Fruit fly (Drosophila melanogaster): ENCODE measurements around the gene CG17777.
A peak's percentile ranks its signal among the peaks of the same experiment; 100 is the strongest.

CG17777 gene

DNA sequence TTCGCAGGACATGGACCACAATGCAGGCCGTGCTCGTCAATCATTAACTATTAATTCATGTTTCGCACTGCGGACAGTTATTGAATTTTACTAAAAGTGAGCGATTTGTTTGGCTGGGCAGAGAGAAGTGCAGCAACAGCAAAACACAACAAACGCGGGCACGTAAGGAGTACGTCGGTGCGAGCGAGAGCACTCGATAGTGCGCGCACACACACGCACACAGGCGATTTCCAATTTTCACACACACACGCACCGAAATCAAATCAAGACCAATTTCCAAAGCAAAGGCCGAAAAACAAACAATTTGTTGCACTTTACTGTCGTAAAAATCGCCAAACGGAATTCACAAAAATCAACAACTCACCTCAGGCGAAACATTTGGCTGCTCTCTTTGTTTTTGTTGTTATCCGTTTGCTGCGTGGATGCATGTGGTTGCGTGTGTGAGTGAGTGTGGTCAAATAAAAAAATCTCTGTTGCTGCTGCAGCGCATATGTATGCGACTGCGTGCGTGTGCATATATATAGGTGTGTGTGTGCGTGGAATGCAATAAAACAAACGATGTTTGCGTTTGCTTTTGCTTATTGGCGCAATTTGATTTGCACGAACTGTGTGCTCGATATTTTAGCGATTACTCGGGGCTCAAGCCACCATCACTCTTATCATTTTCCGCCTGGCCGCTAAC lies 28.6 kb upstream of the CG17777 start:
- TF ChIP-seq CG12768 (GFP tag; optimal IDR thresholded peaks at IDR 0.05), result no peak
- TF ChIP-seq bab1 (GFP tag; optimal IDR thresholded peaks at IDR 0.05), result no peak
- no peak for TF ChIP-seq CG7045 (GFP tag; optimal IDR thresholded peaks at IDR 0.05)
- TF ChIP-seq pad (GFP tag; optimal IDR thresholded peaks at IDR 0.05), result peak; percentile 25
- peak; percentile 31 for TF ChIP-seq Mnt (GFP tag; optimal IDR thresholded peaks at IDR 0.05)
- TF ChIP-seq CG5204 (GFP tag; optimal IDR thresholded peaks at IDR 0.05), result no peak
- peak; percentile 86 for TF ChIP-seq tj (GFP tag; optimal IDR thresholded peaks at IDR 0.05)
- no peak for TF ChIP-seq CG33017 (tag; optimal IDR thresholded peaks at IDR 0.05)
- TF ChIP-seq cnc (optimal IDR thresholded peaks at IDR 0.05), result no peak

dm6 chrX:2158668-2159163 lies 27.9 kb upstream of the CG17777 start, which contains the start of gene wapl:
wapl (minus strand) TSS chrX:2158983.
- TF ChIP-seq cnc (optimal IDR thresholded peaks at IDR 0.05), result no peak
- no peak for TF ChIP-seq toe (GFP tag; optimal IDR thresholded peaks at IDR 0.05)
- TF ChIP-seq CG33017 (tag; optimal IDR thresholded peaks at IDR 0.05), result no peak
- TF ChIP-seq cic (GFP tag; optimal IDR thresholded peaks at IDR 0.05), result no peak
- peak; percentile 11 for TF ChIP-seq Crg-1 (GFP tag; optimal IDR thresholded peaks at IDR 0.05)
- no peak for TF ChIP-seq CG11617 (GFP tag; optimal IDR thresholded peaks at IDR 0.05)
- TF ChIP-seq CG7101 (tag; optimal IDR thresholded peaks at IDR 0.05), result peak; percentile 27
- no peak for TF ChIP-seq Hr96 (GFP tag; optimal IDR thresholded peaks at IDR 0.05)
- peak; percentile 47 for TF ChIP-seq CG1620 (GFP tag; optimal IDR thresholded peaks at IDR 0.05)
- no peak for TF ChIP-seq CG7045 (GFP tag; optimal IDR thresholded peaks at IDR 0.05)
- TF ChIP-seq Clk (GFP tag; optimal IDR thresholded peaks at IDR 0.05), result no peak
- no peak for TF ChIP-seq CG12768 (GFP tag; optimal IDR thresholded peaks at IDR 0.05)
- TF ChIP-seq Mnt (GFP tag; optimal IDR thresholded peaks at IDR 0.05), result peak; percentile 61
- TF ChIP-seq bab1 (GFP tag; optimal IDR thresholded peaks at IDR 0.05), result peak; percentile 79
- TF ChIP-seq tj (GFP tag; optimal IDR thresholded peaks at IDR 0.05), result no peak
- peak; percentile 34 for TF ChIP-seq CG14711 (tag; optimal IDR thresholded peaks at IDR 0.05)
- TF ChIP-seq CG5204 (GFP tag; optimal IDR thresholded peaks at IDR 0.05), result no peak
- TF ChIP-seq pad (GFP tag; optimal IDR thresholded peaks at IDR 0.05), result peak; percentile 16
- TF ChIP-seq kay (GFP tag; ENCODE audit: borderline replicate concordance), result no peak
- TF ChIP-seq ovo (GFP tag; optimal IDR thresholded peaks at IDR 0.05), result no peak

DNA sequence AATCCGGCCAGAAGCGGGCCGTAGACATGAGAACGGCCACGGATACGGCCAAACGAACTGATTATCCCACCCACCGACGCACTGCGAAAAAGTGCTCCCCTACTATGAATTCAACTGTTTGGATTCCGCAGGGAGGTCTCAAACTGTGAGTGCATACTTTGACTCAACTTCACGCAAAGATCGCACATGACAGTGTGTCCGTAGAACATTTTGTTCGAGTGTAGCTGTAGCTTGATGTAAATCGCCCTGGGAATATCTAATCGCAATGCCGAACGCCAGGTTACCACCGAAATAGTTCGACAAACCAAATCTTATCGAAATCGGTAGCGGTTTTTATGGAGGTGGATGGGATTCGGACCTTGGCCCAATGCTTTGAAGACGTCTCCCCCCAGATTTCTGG lies 25.6 kb upstream of the CG17777 start:
- no peak for TF ChIP-seq CG7101 (tag; optimal IDR thresholded peaks at IDR 0.05)
- TF ChIP-seq pad (GFP tag; optimal IDR thresholded peaks at IDR 0.05), result no peak
- no peak for TF ChIP-seq toe (GFP tag; optimal IDR thresholded peaks at IDR 0.05)
- no peak for TF ChIP-seq CG5204 (GFP tag; optimal IDR thresholded peaks at IDR 0.05)
- no peak for TF ChIP-seq Hr96 (GFP tag; optimal IDR thresholded peaks at IDR 0.05)
- no peak for TF ChIP-seq CG14711 (tag; optimal IDR thresholded peaks at IDR 0.05)
- no peak for TF ChIP-seq CG11617 (GFP tag; optimal IDR thresholded peaks at IDR 0.05)
- TF ChIP-seq CG12768 (GFP tag; optimal IDR thresholded peaks at IDR 0.05), result no peak
- TF ChIP-seq Crg-1 (GFP tag; optimal IDR thresholded peaks at IDR 0.05), result no peak
- no peak for TF ChIP-seq CG1620 (GFP tag; optimal IDR thresholded peaks at IDR 0.05)
- no peak for TF ChIP-seq ovo (GFP tag; optimal IDR thresholded peaks at IDR 0.05)
- no peak for TF ChIP-seq Mnt (GFP tag; optimal IDR thresholded peaks at IDR 0.05)
- no peak for TF ChIP-seq bab1 (GFP tag; optimal IDR thresholded peaks at IDR 0.05)
- no peak for TF ChIP-seq CG7045 (GFP tag; optimal IDR thresholded peaks at IDR 0.05)
- no peak for TF ChIP-seq cnc (optimal IDR thresholded peaks at IDR 0.05)
- TF ChIP-seq kay (GFP tag; ENCODE audit: borderline replicate concordance), result no peak
- no peak for TF ChIP-seq Clk (GFP tag; optimal IDR thresholded peaks at IDR 0.05)

- TF ChIP-seq kay (GFP tag; ENCODE audit: borderline replicate concordance), result no peak
- no peak for TF ChIP-seq CG33017 (tag; optimal IDR thresholded peaks at IDR 0.05)
- no peak for TF ChIP-seq tj (GFP tag; optimal IDR thresholded peaks at IDR 0.05)
- no peak for TF ChIP-seq CG12768 (GFP tag; optimal IDR thresholded peaks at IDR 0.05)
- TF ChIP-seq CG7101 (tag; optimal IDR thresholded peaks at IDR 0.05), result no peak
- no peak for TF ChIP-seq ovo (GFP tag; optimal IDR thresholded peaks at IDR 0.05)
- no peak for TF ChIP-seq cnc (optimal IDR thresholded peaks at IDR 0.05)
- TF ChIP-seq bab1 (GFP tag; optimal IDR thresholded peaks at IDR 0.05), result no peak
- no peak for TF ChIP-seq Crg-1 (GFP tag; optimal IDR thresholded peaks at IDR 0.05)
- no peak for TF ChIP-seq pad (GFP tag; optimal IDR thresholded peaks at IDR 0.05)
- TF ChIP-seq CG5204 (GFP tag; optimal IDR thresholded peaks at IDR 0.05), result no peak
- no peak for TF ChIP-seq CG14711 (tag; optimal IDR thresholded peaks at IDR 0.05)
- TF ChIP-seq Mnt (GFP tag; optimal IDR thresholded peaks at IDR 0.05), result no peak
- no peak for TF ChIP-seq cic (GFP tag; optimal IDR thresholded peaks at IDR 0.05)
- TF ChIP-seq CG11617 (GFP tag; optimal IDR thresholded peaks at IDR 0.05), result no peak
Measured at dm6 chrX:2162130-2162907, 24.3 kb upstream of the CG17777 start, which contains the start of the genes Cyp4d1 and CG3630. Cyp4d1 (minus strand) TSS chrX:2162180. CG3630 (plus strand) TSS chrX:2162196.

DNA sequence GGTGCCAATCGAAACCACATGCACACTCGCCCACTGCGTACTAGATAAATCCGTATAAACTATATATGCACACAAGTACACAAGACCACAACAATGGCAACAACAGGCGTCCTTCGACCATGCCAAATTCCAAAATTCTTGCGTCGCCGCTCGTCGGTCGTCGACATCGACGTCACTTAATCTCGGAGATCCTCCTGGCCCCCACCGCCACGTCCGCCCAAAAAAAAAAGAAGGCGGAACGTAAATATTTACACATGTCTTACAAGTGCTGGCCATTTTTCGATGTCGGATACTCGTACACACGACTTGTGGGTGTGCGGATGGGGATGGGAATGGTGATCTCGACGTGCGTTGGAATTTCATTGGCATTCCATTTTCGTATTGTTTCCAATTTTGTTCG lies 23.3 kb upstream of the CG17777 start:
- TF ChIP-seq CG7045 (GFP tag; optimal IDR thresholded peaks at IDR 0.05) (no peak), CG7101 (tag; optimal IDR thresholded peaks at IDR 0.05) (no peak), CG11617 (GFP tag; optimal IDR thresholded peaks at IDR 0.05) (no peak), bab1 (GFP tag; optimal IDR thresholded peaks at IDR 0.05) (no peak), Crg-1 (GFP tag; optimal IDR thresholded peaks at IDR 0.05) (no peak), cic (GFP tag; optimal IDR thresholded peaks at IDR 0.05) (no peak), tj (GFP tag; optimal IDR thresholded peaks at IDR 0.05) (no peak), CG5204 (GFP tag; optimal IDR thresholded peaks at IDR 0.05) (no peak), CG33017 (tag; optimal IDR thresholded peaks at IDR 0.05) (no peak), ovo (GFP tag; optimal IDR thresholded peaks at IDR 0.05) (no peak), Mnt (GFP tag; optimal IDR thresholded peaks at IDR 0.05) (no peak), CG14711 (tag; optimal IDR thresholded peaks at IDR 0.05) (no peak), kay (GFP tag; ENCODE audit: borderline replicate concordance) (no peak), CG1620 (GFP tag; optimal IDR thresholded peaks at IDR 0.05) (no peak), cnc (optimal IDR thresholded peaks at IDR 0.05) (no peak), toe (GFP tag; optimal IDR thresholded peaks at IDR 0.05) (no peak), CG12768 (GFP tag; optimal IDR thresholded peaks at IDR 0.05) (no peak), Clk (GFP tag; optimal IDR thresholded peaks at IDR 0.05) (no peak), Hr96 (GFP tag; optimal IDR thresholded peaks at IDR 0.05) (no peak)
